Worm (Caenorhabditis elegans): Measurements from ENCODE around the gene K07H8.7.

DNA sequence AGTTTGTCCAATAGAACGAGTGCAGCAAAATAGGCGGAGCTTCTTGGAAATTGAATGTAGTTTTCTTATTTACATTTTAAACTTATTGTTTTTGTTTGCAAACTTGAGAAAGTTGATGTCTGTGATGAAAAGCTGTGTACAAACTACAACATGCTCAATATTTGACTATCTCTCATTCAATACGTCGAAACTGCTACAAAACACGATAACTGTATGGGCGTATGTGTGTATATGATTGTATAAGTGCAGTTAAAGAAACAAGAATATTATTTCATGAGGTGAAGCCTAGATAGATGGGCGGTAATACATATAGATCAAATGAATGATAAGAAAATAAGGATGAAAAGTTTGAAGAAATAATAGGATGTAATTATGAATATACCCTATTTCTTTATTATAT, 20.2 kb downstream of the K07H8.7 start:
- TF ChIP-seq F13C5.2 (tag; optimal IDR thresholded peaks at IDR 0.05) (no peak), tbx-11 (GFP tag; IDR thresholded peaks at IDR 0.05) (no peak), flt-1 (GFP tag; IDR thresholded peaks at IDR 0.05) (no peak), ama-1 (optimal IDR thresholded peaks at IDR 0.05) (no peak), sea-1 (GFP tag; conservative IDR thresholded peaks at IDR 0.05) (no peak), tbx-37 (GFP tag; conservative IDR thresholded peaks at IDR 0.05) (no peak), ceh-13 (GFP tag; optimal IDR thresholded peaks at IDR 0.05) (no peak), hnd-1 (tag; optimal IDR thresholded peaks at IDR 0.05) (no peak)
